Fruit fly (Drosophila melanogaster): ENCODE measurements around the gene Sirt4.

DNA sequence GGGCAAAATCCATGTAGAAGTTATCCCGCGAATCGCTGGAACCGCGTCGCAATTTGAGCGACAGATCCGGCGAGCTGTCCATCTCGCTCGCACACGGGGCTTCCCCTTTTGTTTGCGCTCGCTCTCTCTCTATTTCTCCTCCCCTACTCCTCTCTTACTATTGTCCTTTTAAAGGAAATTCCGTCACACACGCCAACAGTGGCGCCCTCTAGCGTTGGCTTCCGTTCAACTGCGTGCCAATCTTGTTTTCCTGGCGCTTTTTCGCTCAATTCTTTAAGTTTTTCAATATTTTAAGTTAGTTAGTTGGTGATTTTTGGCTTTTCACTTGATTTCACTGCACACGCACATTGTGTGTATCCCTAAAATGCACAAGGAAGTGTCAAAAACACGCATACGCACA lies 3.8 kb downstream of the Sirt4 start:
- peak; percentile 78 to 79 for TF ChIP-seq CTCF (optimal IDR thresholded peaks at IDR 0.05)
- TF ChIP-seq CG8478 (optimal IDR thresholded peaks at IDR 0.05): no peak

Measured in S2 (cell line).